Worm (Caenorhabditis elegans) whole organism, young adult: ENCODE measurements around the gene lsm-1.

Source experiments
- B0336.3 ChIP-seq: fragments of 200-800 bp; sonication (Bioruptor generic); IDR thresholded peaks from 2 replicates; pipeline ENCODE4 v1.3.6; 2022; ENCODE audit warnings: missing genetic modification characterization, missing compliant biosample characterization
- C17E4.6 ChIP-seq: fragments of 200-800 bp; sonication (Bioruptor generic); IDR thresholded peaks from 2 replicates; pipeline ENCODE4 v1.3.6; 2022; ENCODE audit warnings: missing genetic modification reagents, missing genetic modification characterization, missing compliant biosample characterization
- F10E7.11 ChIP-seq: sonication (generic microtip); optimal IDR thresholded peaks from 2 replicates; lab custom pipeline; 2017; ENCODE audit warnings: mild to moderate bottlenecking, missing genetic modification characterization, moderate library complexity, missing compliant biosample characterization
- F23B12.7 ChIP-seq: sonication (generic microtip); optimal IDR thresholded peaks from 2 replicates; lab custom pipeline; 2017; ENCODE audit warnings: missing genetic modification characterization, mild to moderate bottlenecking, missing compliant biosample characterization, antibody characterized with exemption, moderate library complexity; ENCODE audit not compliant: insufficient read depth
- F33H1.4 ChIP-seq: fragments of 200-800 bp; sonication (Bioruptor generic); IDR thresholded peaks from 2 replicates; pipeline ENCODE4 v1.3.6; 2022; ENCODE audit warnings: missing genetic modification reagents, missing genetic modification characterization, missing compliant biosample characterization
- F55B11.4 ChIP-seq: sonication (generic microtip); optimal IDR thresholded peaks from 2 replicates; lab custom pipeline; 2016; ENCODE audit warnings: missing compliant biosample characterization, missing genetic modification characterization, borderline replicate concordance; ENCODE audit not compliant: insufficient read depth
- F57A8.1 ChIP-seq: fragments of 200-800 bp; sonication (Bioruptor generic); optimal IDR thresholded peaks from 2 replicates; lab custom pipeline; 2018; ENCODE audit warnings: mild to moderate bottlenecking, missing genetic modification characterization, moderate library complexity, missing compliant biosample characterization
- T07F8.4 ChIP-seq: sonication (generic microtip); optimal IDR thresholded peaks from 2 replicates; lab custom pipeline; 2016; ENCODE audit warnings: mild to moderate bottlenecking, missing genetic modification characterization, moderate library complexity, missing compliant biosample characterization
- T26A5.8 ChIP-seq: sonication (generic microtip); optimal IDR thresholded peaks from 2 replicates; lab custom pipeline; 2016; ENCODE audit warnings: missing genetic modification characterization, missing compliant biosample characterization
- Y79H2A.3 ChIP-seq: fragments of 200-800 bp; sonication (Bioruptor generic); conservative IDR thresholded peaks from 2 replicates; pipeline ENCODE4 v1.3.6; 2022; ENCODE audit warnings: missing genetic modification reagents, missing genetic modification characterization, missing compliant biosample characterization
- ZK185.1 ChIP-seq: sonication (generic microtip); optimal IDR thresholded peaks from 2 replicates; lab custom pipeline; 2016; ENCODE audit warnings: mild to moderate bottlenecking, missing genetic modification characterization, missing compliant biosample characterization; ENCODE audit not compliant: poor library complexity, severe bottlenecking
- aptf-3 ChIP-seq: fragments of 200-800 bp; sonication (Bioruptor generic); IDR thresholded peaks from 2 replicates; pipeline ENCODE4 v1.3.6; 2022; ENCODE audit warnings: missing genetic modification characterization, missing compliant biosample characterization
- attf-5 ChIP-seq: fragments of 200-800 bp; sonication (Bioruptor generic); optimal IDR thresholded peaks from 2 replicates; lab custom pipeline; 2018; ENCODE audit warnings: mild to moderate bottlenecking, missing genetic modification characterization, missing compliant biosample characterization
- attf-6 ChIP-seq: fragments of 200-800 bp; sonication (Bioruptor generic); IDR thresholded peaks from 2 replicates; pipeline ENCODE4 v1.3.6; 2022; ENCODE audit warnings: missing genetic modification reagents, missing genetic modification characterization, missing compliant biosample characterization
- ceh-27 ChIP-seq: fragments of 200-800 bp; sonication (Bioruptor generic); optimal IDR thresholded peaks from 2 replicates; lab custom pipeline; 2018; ENCODE audit warnings: mild to moderate bottlenecking, missing genetic modification characterization, moderate library complexity, missing compliant biosample characterization
- egl-44 ChIP-seq: fragments of 200-800 bp; sonication (Bioruptor generic); IDR thresholded peaks from 2 replicates; pipeline ENCODE4 v1.3.6; 2022; ENCODE audit warnings: missing genetic modification reagents, missing genetic modification characterization, missing compliant biosample characterization
- hlh-12 ChIP-seq: sonication (generic microtip); optimal IDR thresholded peaks from 2 replicates; lab custom pipeline; 2016; ENCODE audit warnings: missing genetic modification characterization, missing compliant biosample characterization
- hmg-1.2 ChIP-seq: fragments of 200-800 bp; sonication (Bioruptor generic); IDR thresholded peaks from 2 replicates; pipeline ENCODE4 v1.3.6; 2022; ENCODE audit warnings: missing genetic modification reagents, missing genetic modification characterization, missing compliant biosample characterization
- hmg-20 ChIP-seq: fragments of 200-800 bp; sonication (Bioruptor generic); IDR thresholded peaks from 2 replicates; pipeline ENCODE4 v1.3.6; 2022; ENCODE audit warnings: missing genetic modification reagents, missing genetic modification characterization, missing compliant biosample characterization
- lin-26 ChIP-seq: fragments of 200-800 bp; sonication (Bioruptor generic); IDR thresholded peaks from 2 replicates; pipeline ENCODE4 v1.3.6; 2022; ENCODE audit warnings: missing genetic modification reagents, missing genetic modification characterization, missing compliant biosample characterization
- lir-1 ChIP-seq: fragments of 200-800 bp; sonication (Bioruptor generic); conservative IDR thresholded peaks from 2 replicates; pipeline ENCODE4 v1.3.6; 2022; ENCODE audit warnings: missing genetic modification reagents, missing genetic modification characterization, missing compliant biosample characterization
- madf-8 ChIP-seq: fragments of 200-800 bp; sonication (Bioruptor generic); conservative IDR thresholded peaks from 2 replicates; pipeline ENCODE4 v1.3.6; 2022; ENCODE audit warnings: missing genetic modification reagents, missing genetic modification characterization, missing compliant biosample characterization
- mel-28 ChIP-seq: sonication (generic microtip); optimal IDR thresholded peaks from 2 replicates; lab custom pipeline; 2016; ENCODE audit warnings: borderline replicate concordance, mild to moderate bottlenecking, missing genetic modification characterization, missing compliant biosample characterization
- mxl-1 ChIP-seq: sonication (generic microtip); optimal IDR thresholded peaks from 2 replicates; lab custom pipeline; 2016; ENCODE audit warnings: missing genetic modification characterization, missing compliant biosample characterization
- nfya-1 ChIP-seq: sonication (generic microtip); optimal IDR thresholded peaks from 2 replicates; lab custom pipeline; 2017; ENCODE audit warnings: antibody characterized with exemption, missing compliant biosample characterization, missing genetic modification characterization, borderline replicate concordance; ENCODE audit not compliant: insufficient read depth
- nhr-120 ChIP-seq: fragments of 200-800 bp; sonication (Bioruptor generic); IDR thresholded peaks from 2 replicates; pipeline ENCODE4 v1.3.6; 2022; ENCODE audit warnings: missing genetic modification characterization, missing compliant biosample characterization
- nhr-80 ChIP-seq: sonication (generic microtip); optimal IDR thresholded peaks from 2 replicates; lab custom pipeline; 2016; ENCODE audit warnings: missing genetic modification characterization, missing compliant biosample characterization
- nhr-90 ChIP-seq: sonication (generic microtip); optimal IDR thresholded peaks from 2 replicates; lab custom pipeline; 2016; ENCODE audit warnings: missing genotype, mild to moderate bottlenecking, missing genetic modification characterization, missing compliant biosample characterization
- pha-4 ChIP-seq: fragments of 150-350 bp; sonication (generic microtip); optimal IDR thresholded peaks from 2 replicates; lab custom pipeline; 2014; ENCODE audit warnings: missing biosample characterization, missing genetic modification reagents, missing genetic modification characterization
- sea-2 ChIP-seq: fragments of 200-800 bp; sonication (Bioruptor generic); IDR thresholded peaks from 2 replicates; pipeline ENCODE4 v1.3.6; 2022; ENCODE audit warnings: missing genetic modification characterization, missing compliant biosample characterization
- snpc-1.1 ChIP-seq: sonication (generic microtip); optimal IDR thresholded peaks from 2 replicates; lab custom pipeline; 2017; ENCODE audit warnings: missing genetic modification characterization, mild to moderate bottlenecking, missing compliant biosample characterization, antibody characterized with exemption, moderate library complexity, missing genotype, missing genetic modification reagents; ENCODE audit not compliant: insufficient read depth
- snpc-3.4 ChIP-seq: sonication (generic microtip); optimal IDR thresholded peaks from 2 replicates; lab custom pipeline; 2017; ENCODE audit warnings: missing genetic modification characterization, mild to moderate bottlenecking, missing compliant biosample characterization, antibody characterized with exemption, moderate library complexity, missing genotype, missing genetic modification reagents
- snpc-4 ChIP-seq, 5 experiments: fragments of 150-350 bp in 1 of 5; sonication (generic microtip) in 4 of 5; optimal IDR thresholded peaks; 2 replicates each; lab custom pipeline; 2014 to 2018; ENCODE audit warnings: missing genetic modification characterization in 5 of 5, missing biosample characterization in 3 of 5, antibody characterized with exemption in 2 of 5, mild to moderate bottlenecking in 2 of 5, missing compliant biosample characterization in 2 of 5, missing genotype in 2 of 5, moderate library complexity in 2 of 5, missing genetic modification reagents in 1 of 5
- sptf-2 ChIP-seq: fragments of 200-800 bp; sonication (Bioruptor generic); optimal IDR thresholded peaks from 2 replicates; lab custom pipeline; 2018; ENCODE audit warnings: mild to moderate bottlenecking, missing genetic modification characterization, missing compliant biosample characterization
- tbp1 ChIP-seq: fragments of 200-800 bp; sonication (Bioruptor generic); optimal IDR thresholded peaks from 2 replicates; lab custom pipeline; 2018; ENCODE audit warnings: mild to moderate bottlenecking, missing genetic modification characterization, missing compliant biosample characterization
- tbx-9 ChIP-seq: sonication (generic microtip); optimal IDR thresholded peaks from 2 replicates; lab custom pipeline; 2016; ENCODE audit warnings: borderline replicate concordance, missing genetic modification characterization, inconsistent platforms, missing compliant biosample characterization
- unc-62 ChIP-seq: fragments of 150-350 bp; optimal IDR thresholded peaks from 2 replicates; lab custom pipeline; 2014; ENCODE audit warnings: missing biosample characterization, missing genetic modification reagents, missing genetic modification characterization
- zfh-2 ChIP-seq: fragments of 200-800 bp; sonication (Bioruptor generic); conservative IDR thresholded peaks from 2 replicates; pipeline ENCODE4 v1.3.6; 2022; ENCODE audit warnings: missing genetic modification reagents, missing genetic modification characterization, missing compliant biosample characterization
- ztf-26 ChIP-seq: sonication (generic microtip); optimal IDR thresholded peaks from 2 replicates; lab custom pipeline; 2017; ENCODE audit warnings: missing genetic modification characterization, missing compliant biosample characterization
- ztf-28 ChIP-seq: fragments of 200-800 bp; sonication (Bioruptor generic); IDR thresholded peaks from 2 replicates; pipeline ENCODE4 v1.3.6; 2022; ENCODE audit warnings: missing genetic modification reagents, missing genetic modification characterization, missing compliant biosample characterization

lsm-1 gene

DNA sequence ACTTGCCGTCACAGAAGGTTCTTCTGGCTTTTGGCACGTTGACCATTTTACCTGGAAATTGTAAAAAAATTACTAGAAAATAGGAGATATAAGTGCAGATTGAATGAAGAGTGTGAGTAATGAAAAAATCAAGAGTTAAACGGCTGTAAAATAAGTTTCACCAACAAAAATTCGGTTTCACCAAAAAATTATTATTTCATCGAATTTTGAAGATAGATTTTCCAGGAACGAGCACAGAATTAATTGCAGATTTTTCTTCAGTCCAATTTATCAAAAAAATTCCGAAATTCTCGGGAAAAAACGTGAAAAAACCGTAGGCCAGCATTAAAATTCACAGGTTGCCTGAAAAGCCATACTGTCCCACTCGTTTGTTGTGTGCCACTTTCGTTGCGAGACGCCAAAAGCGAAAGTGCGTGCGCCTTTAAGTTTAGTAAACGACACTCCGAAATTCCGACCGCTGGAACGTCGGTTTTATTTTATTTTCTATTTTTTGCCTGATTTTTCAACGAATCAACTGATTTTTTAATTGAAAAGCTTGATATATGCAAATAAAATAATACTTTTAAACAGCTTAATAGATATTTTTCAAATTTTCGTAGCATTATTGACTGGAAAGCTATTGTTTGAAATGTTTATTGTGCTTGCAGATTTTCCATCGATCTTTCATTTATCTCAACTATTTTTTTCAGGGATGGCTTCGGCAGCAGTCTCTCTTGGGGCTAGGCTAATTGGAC, 29.4 kb upstream of the lsm-1 start, which contains the start of the genes rpl-36.A and nuo-1 (continued):
- TF ChIP-seq T26A5.8 (tag; lab: Kevin White, UChicago) = no peak
- TF ChIP-seq, all 124 proteins: peak for 38

DNA sequence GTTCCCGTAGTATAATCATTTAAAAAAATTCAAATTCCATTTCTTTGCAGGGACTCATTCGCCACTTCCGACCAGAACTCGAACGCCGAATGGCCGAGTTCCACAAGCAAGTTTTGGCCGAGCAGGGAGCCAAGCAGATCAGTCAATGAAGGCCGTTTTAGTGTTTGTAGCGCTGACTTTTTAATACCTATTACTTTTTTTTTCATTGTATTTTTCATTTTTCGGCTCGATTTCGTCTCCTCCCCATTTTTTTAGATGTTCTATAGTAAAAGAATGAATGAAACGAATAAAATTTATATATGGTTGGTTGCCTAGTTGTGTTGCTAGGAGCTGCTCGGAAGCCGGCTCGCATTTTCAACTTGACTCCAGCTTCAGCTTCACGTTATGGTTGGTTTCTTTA, 26.9 kb upstream of the lsm-1 start, which contains the start of gene C09H10.4:
C09H10.4 (plus strand) TSS at position 301 of the 400 bp plus-strand sequence.
- no peak for TF ChIP-seq nhr-80 (tag; lab: Kevin White, UChicago)
- TF ChIP-seq tbx-9 (tag; lab: Kevin White, UChicago) = no peak
- TF ChIP-seq Y79H2A.3 = peak; percentile 54; the same call in 1 of the 2 replicates
- TF ChIP-seq, all 124 proteins: peak for 1

DNA sequence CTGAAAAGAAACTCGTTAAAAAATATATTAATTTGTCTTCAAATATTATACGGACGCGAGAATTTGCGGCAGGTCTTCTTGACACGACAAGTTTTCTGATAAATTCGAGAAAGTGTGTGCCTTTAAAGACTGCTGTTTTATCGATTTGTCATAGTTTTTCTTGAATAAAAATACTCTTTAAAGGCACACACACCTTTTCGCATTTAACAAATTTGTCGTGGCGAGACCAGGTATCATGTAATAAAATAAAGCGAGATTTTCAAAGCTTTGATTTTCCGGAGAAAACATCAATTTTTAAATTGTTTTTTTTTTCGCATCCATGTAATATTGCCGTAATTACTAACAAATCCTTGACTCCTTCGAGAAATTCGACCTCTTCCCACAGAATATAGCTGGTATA, 25.6 kb upstream of the lsm-1 start:
- TF ChIP-seq nhr-80 (tag; lab: Kevin White, UChicago) (no peak), nfya-1 (tag; lab: Kevin White, UChicago) (no peak), tbp1 (GFP tag; lab: Kevin White, UChicago) (no peak), attf-6 (GFP tag; lab: Robert Waterston, UW) (no peak), sptf-2 (GFP tag; lab: Kevin White, UChicago) (no peak), egl-44 (GFP tag; lab: Robert Waterston, UW) (no peak), snpc-3.4 (tag; lab: Kevin White, UChicago) (no peak), ZK185.1 (tag; lab: Kevin White, UChicago) (no peak), F33H1.4 (GFP tag; lab: Robert Waterston, UW) (no peak), nhr-120 (GFP tag; lab: Robert Waterston, UW) (no peak), sea-2 (GFP tag; lab: Robert Waterston, UW) (no peak), F55B11.4 (tag; lab: Kevin White, UChicago) (no peak)

DNA sequence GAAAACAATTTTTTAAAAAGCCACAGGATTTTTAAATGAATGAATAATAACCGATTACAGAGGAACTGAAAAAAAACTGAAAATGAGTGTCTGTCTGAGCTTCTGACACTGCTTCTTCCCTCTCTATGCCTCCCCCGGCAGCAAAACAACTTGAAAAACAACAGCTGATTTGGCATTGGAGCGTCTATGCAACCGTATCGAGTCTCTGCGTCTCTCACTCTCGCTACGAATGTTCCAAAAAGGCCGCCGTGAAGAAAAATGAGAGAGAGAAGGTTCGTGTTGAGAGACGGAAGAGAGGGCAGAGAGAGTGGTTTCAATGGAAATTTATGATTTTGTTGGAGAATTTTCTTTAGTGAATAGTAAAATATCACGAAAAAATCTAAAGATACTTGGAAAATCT, 23.7 kb upstream of the lsm-1 start:
- no peak for TF ChIP-seq aptf-3
- TF ChIP-seq ztf-26 (tag; lab: Kevin White, UChicago) = no peak
- no peak for TF ChIP-seq F57A8.1 (GFP tag; lab: Kevin White, UChicago)
- TF ChIP-seq lir-1 (GFP tag; lab: Robert Waterston, UW) = no peak
- no peak for TF ChIP-seq nhr-120 (GFP tag; lab: Robert Waterston, UW)
- TF ChIP-seq attf-5 (GFP tag; lab: Kevin White, UChicago) = peak; percentile 90
- TF ChIP-seq madf-8 (GFP tag; lab: Robert Waterston, UW) = no peak
- TF ChIP-seq T07F8.4 (tag; lab: Kevin White, UChicago) = no peak
- TF ChIP-seq pha-4 (tag; lab: Kevin White, UChicago) = no peak
- peak; percentile 52 for TF ChIP-seq ceh-27
- no peak for TF ChIP-seq ztf-28 (GFP tag; lab: Robert Waterston, UW)
- no peak for TF ChIP-seq hlh-12 (tag; lab: Kevin White, UChicago)
- TF ChIP-seq unc-62 = no peak
- no peak for TF ChIP-seq snpc-3.4 (tag; lab: Kevin White, UChicago)
- no peak for TF ChIP-seq B0336.3 (GFP tag; lab: Robert Waterston, UW)
- TF ChIP-seq C17E4.6 (GFP tag; lab: Robert Waterston, UW) = no peak
- no peak for TF ChIP-seq nhr-90 (tag; lab: Kevin White, UChicago)
- TF ChIP-seq hmg-1.2 (GFP tag; lab: Robert Waterston, UW) = peak; percentile 61; the same call in 1 of the 2 replicates
- TF ChIP-seq snpc-1.1 (tag; lab: Kevin White, UChicago) = no peak
- TF ChIP-seq mxl-1 (tag; lab: Kevin White, UChicago) = no peak
- TF ChIP-seq hmg-20 = no peak
- TF ChIP-seq tbp1 (GFP tag; lab: Kevin White, UChicago) = no peak
- peak; percentile 26 for TF ChIP-seq F23B12.7 (tag; lab: Kevin White, UChicago)
- no peak for TF ChIP-seq mel-28 (tag; lab: Kevin White, UChicago)
- TF ChIP-seq snpc-4 (GFP tag; optimal IDR thresholded peaks at IDR 0.05; lab: Kevin White, UChicago) = no peak
- peak in 1 of 4 experiments; percentile 1 for TF ChIP-seq snpc-4 (tag; optimal IDR thresholded peaks at IDR 0.05; lab: Kevin White, UChicago)
- TF ChIP-seq zfh-2 (GFP tag; lab: Robert Waterston, UW) = peak; percentile 60
- TF ChIP-seq F10E7.11 (tag; lab: Kevin White, UChicago) = no peak
- no peak for TF ChIP-seq lin-26 (GFP tag; lab: Robert Waterston, UW)
